Worm (Caenorhabditis elegans): ENCODE results near the gene K08D10.14.
A peak's percentile ranks its signal among the peaks of the same experiment; 100 is the strongest.

The K08D10.14 gene

ce11 chrIV:4162121-4162520 lies 7.4 kb downstream of the K08D10.14 start, which contains the start of gene scrm-5:
Gene scrm-5, plus strand, starts transcription at chrIV:4162421.
- no peak for TF ChIP-seq ham-2 (GFP tag; optimal IDR thresholded peaks at IDR 0.05)
- no peak for TF ChIP-seq sem-2 (GFP tag; optimal IDR thresholded peaks at IDR 0.05)
- TF ChIP-seq ceh-83 (GFP tag; optimal IDR thresholded peaks at IDR 0.05), result no peak

- TF ChIP-seq ceh-43 (GFP tag; optimal IDR thresholded peaks at IDR 0.05), result no peak
- no peak for TF ChIP-seq cnd-1 (tag; optimal IDR thresholded peaks at IDR 0.05)
- no peak for TF ChIP-seq pha-4 (tag; optimal IDR thresholded peaks at IDR 0.05)
- no peak for TF ChIP-seq elt-3 (tag; optimal IDR thresholded peaks at IDR 0.05)
- TF ChIP-seq tbx-8 (GFP tag; optimal IDR thresholded peaks at IDR 0.05), result no peak
- no peak for TF ChIP-seq drap-1 (GFP tag; optimal IDR thresholded peaks at IDR 0.05)
- TF ChIP-seq unc-39 (tag; optimal IDR thresholded peaks at IDR 0.05), result no peak
- TF ChIP-seq ceh-39 (tag; optimal IDR thresholded peaks at IDR 0.05), result no peak
- no peak for TF ChIP-seq nhr-28 (tag; optimal IDR thresholded peaks at IDR 0.05)
- TF ChIP-seq ces-1 (GFP tag; optimal IDR thresholded peaks at IDR 0.05), result no peak
Measured at ce11 chrIV:4164392-4164791, 9.7 kb downstream of the K08D10.14 start, which contains the start of gene scrm-8. Gene scrm-8, plus strand, starts transcription at chrIV:4164692.

DNA sequence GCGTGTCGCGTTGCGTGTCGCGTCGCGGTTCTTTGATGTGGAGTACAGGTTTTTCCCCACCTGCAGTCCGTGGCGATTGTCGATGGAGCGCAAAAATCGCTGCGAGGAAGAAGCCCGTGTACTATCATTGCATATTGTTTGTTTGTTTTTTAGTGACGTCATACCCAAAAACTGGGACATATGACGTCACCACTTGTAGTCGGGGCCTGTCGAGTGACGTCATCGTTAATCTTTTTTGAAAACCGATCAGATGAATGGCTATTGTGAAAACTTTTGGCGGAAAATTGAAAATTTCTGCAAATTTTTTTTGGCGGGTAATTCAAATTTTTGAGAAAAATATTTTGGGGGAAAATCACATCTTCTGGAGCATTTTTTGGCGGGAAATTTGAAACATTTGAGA lies 12.6 kb downstream of the K08D10.14 start:
- TF ChIP-seq zip-8 (tag; optimal IDR thresholded peaks at IDR 0.05) (peak; percentile 100), nhr-237 (tag; optimal IDR thresholded peaks at IDR 0.05) (no peak), ceh-39 (tag; optimal IDR thresholded peaks at IDR 0.05) (no peak), mab-5 (tag; optimal IDR thresholded peaks at IDR 0.05) (no peak), lin-32 (GFP tag; optimal IDR thresholded peaks at IDR 0.05) (no peak)

ce11 chrIV:4171531-4172163 lies 16.9 kb downstream of the K08D10.14 start, which contains the start of the genes K08D10.13 and rnp-2:
Gene K08D10.13, minus strand, starts transcription at chrIV:4171581.
Gene rnp-2, plus strand, starts transcription at chrIV:4172076.
- TF ChIP-seq cnd-1 (tag; optimal IDR thresholded peaks at IDR 0.05) (no peak), elt-1 (tag; optimal IDR thresholded peaks at IDR 0.05; ENCODE audit: borderline replicate concordance, insufficient read depth) (no peak), drap-1 (GFP tag; optimal IDR thresholded peaks at IDR 0.05) (no peak), blmp-1 (tag; optimal IDR thresholded peaks at IDR 0.05) (no peak), mep-1 (tag; optimal IDR thresholded peaks at IDR 0.05) (peak; percentile 41), lin-13 (tag; optimal IDR thresholded peaks at IDR 0.05) (peak; percentile 4), elt-3 (tag; optimal IDR thresholded peaks at IDR 0.05) (no peak), lsy-2 (tag; optimal IDR thresholded peaks at IDR 0.05) (peak; percentile 60)

DNA sequence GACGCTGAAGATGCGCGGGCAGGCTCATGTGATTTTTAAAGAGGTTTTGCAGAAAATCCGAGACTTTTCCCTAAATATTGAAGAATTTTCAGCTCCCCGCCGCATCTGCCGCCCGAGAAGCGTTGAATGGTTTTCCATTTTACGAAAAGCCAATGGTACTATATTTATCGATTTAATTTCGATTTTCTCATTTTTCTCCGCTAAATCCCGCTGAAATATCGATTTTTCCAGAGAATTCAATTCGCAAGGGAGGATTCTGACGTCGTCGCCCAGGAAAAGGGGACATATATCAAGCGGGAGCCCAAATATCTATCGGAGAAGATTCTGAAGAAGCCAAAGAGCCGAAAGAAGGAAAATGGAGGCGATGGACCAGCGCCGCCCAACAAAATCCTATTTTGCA lies 17.5 kb downstream of the K08D10.14 start:
- TF ChIP-seq blmp-1 (tag; optimal IDR thresholded peaks at IDR 0.05), result no peak
- no peak for TF ChIP-seq ham-2 (GFP tag; optimal IDR thresholded peaks at IDR 0.05)
- no peak for TF ChIP-seq cnd-1 (tag; optimal IDR thresholded peaks at IDR 0.05)
- TF ChIP-seq lin-32 (GFP tag; optimal IDR thresholded peaks at IDR 0.05), result no peak
- no peak for TF ChIP-seq sptf-1 (tag; optimal IDR thresholded peaks at IDR 0.05)
- TF ChIP-seq ztf-11 (tag; optimal IDR thresholded peaks at IDR 0.05), result no peak
- no peak for TF ChIP-seq elt-3 (tag; optimal IDR thresholded peaks at IDR 0.05)
- TF ChIP-seq ces-1 (GFP tag; optimal IDR thresholded peaks at IDR 0.05), result no peak
- no peak for TF ChIP-seq lsy-2 (tag; optimal IDR thresholded peaks at IDR 0.05)
- no peak for TF ChIP-seq drap-1 (GFP tag; optimal IDR thresholded peaks at IDR 0.05)
- no peak for TF ChIP-seq pha-4 (tag; optimal IDR thresholded peaks at IDR 0.05)
- no peak for TF ChIP-seq nhr-76 (tag; optimal IDR thresholded peaks at IDR 0.05)
- no peak for TF ChIP-seq nhr-12 (tag; optimal IDR thresholded peaks at IDR 0.05)
- no peak for TF ChIP-seq tbx-8 (GFP tag; optimal IDR thresholded peaks at IDR 0.05)

- TF ChIP-seq hlh-1 (tag; optimal IDR thresholded peaks at IDR 0.05), result no peak
- no peak for TF ChIP-seq unc-62 (GFP tag; optimal IDR thresholded peaks at IDR 0.05)
- TF ChIP-seq lin-32 (GFP tag; optimal IDR thresholded peaks at IDR 0.05), result no peak
- TF ChIP-seq ces-1 (GFP tag; optimal IDR thresholded peaks at IDR 0.05), result no peak
- TF ChIP-seq nhr-12 (tag; optimal IDR thresholded peaks at IDR 0.05), result no peak
- TF ChIP-seq mep-1 (tag; optimal IDR thresholded peaks at IDR 0.05), result no peak
Measured at ce11 chrIV:4173789-4174188, 19.0 kb downstream of the K08D10.14 start, which contains the start of gene rnp-3. Gene rnp-3, plus strand, starts transcription at chrIV:4174089.
